Worm (Caenorhabditis elegans) whole organism, L3 larva: ENCODE results near the gene hrg-7.
A peak's percentile ranks its signal among the peaks of the same experiment; 100 is the strongest.

ENCODE experiments used
- ceh-16 ChIP-seq: sonication (generic microtip); optimal IDR thresholded peaks from 2 replicates; lab custom pipeline; 2017; ENCODE audit warnings: missing biosample characterization, missing genetic modification characterization
- ceh-28 ChIP-seq: fragments of 150-350 bp; optimal IDR thresholded peaks from 2 replicates; lab custom pipeline; 2014; ENCODE audit warnings: missing biosample characterization, missing genetic modification reagents, missing genetic modification characterization
- ceh-9 ChIP-seq: sonication (generic microtip); optimal IDR thresholded peaks from 2 replicates; lab custom pipeline; 2018; ENCODE audit warnings: missing biosample characterization, missing genetic modification characterization
- egl-5 ChIP-seq: fragments of 150-350 bp; optimal IDR thresholded peaks from 2 replicates; lab custom pipeline; 2017; ENCODE audit warnings: missing biosample characterization, missing genetic modification reagents, missing genetic modification characterization, inconsistent platforms
- elt-1 ChIP-seq: fragments of 150-350 bp; optimal IDR thresholded peaks from 2 replicates; lab custom pipeline; 2014; ENCODE audit warnings: missing biosample characterization, missing genetic modification characterization
- elt-2 ChIP-seq: sonication (generic microtip); optimal IDR thresholded peaks from 2 replicates; lab custom pipeline; 2016; ENCODE audit warnings: missing genetic modification reagents, mild to moderate bottlenecking, missing genetic modification characterization, missing compliant biosample characterization
- eor-1 ChIP-seq, 2 experiments: fragments of 150-350 bp; optimal IDR thresholded peaks; 2 replicates each; lab custom pipeline; 2014 to 2018; ENCODE audit warnings: missing biosample characterization in 2 of 2, missing genetic modification characterization in 2 of 2
- fkh-10 ChIP-seq: sonication (generic microtip); optimal IDR thresholded peaks from 2 replicates; lab custom pipeline; 2017; ENCODE audit warnings: missing biosample characterization, missing genetic modification reagents, missing genetic modification characterization
- jun-1 ChIP-seq: fragments of 150-350 bp; optimal IDR thresholded peaks from 2 replicates; lab custom pipeline; 2014; ENCODE audit warnings: missing biosample characterization, missing genetic modification reagents, missing genetic modification characterization
- lin-15B ChIP-seq: fragments of 150-350 bp; optimal IDR thresholded peaks from 2 replicates; lab custom pipeline; 2014; ENCODE audit warnings: missing biosample characterization, missing genetic modification characterization
- mdl-1 ChIP-seq: fragments of 150-350 bp; optimal IDR thresholded peaks from 2 replicates; lab custom pipeline; 2014; ENCODE audit warnings: missing biosample characterization, missing genetic modification characterization
- mml-1 ChIP-seq: fragments of 150-350 bp; sonication (generic microtip); optimal IDR thresholded peaks from 3 replicates; lab custom pipeline; 2014; ENCODE audit warnings: missing biosample characterization, missing genetic modification characterization
- nfya-1 ChIP-seq: sonication (generic microtip); optimal IDR thresholded peaks from 2 replicates; lab custom pipeline; 2017; ENCODE audit warnings: missing genetic modification characterization, mild to moderate bottlenecking, missing compliant biosample characterization, antibody characterized with exemption, moderate library complexity; ENCODE audit not compliant: insufficient read depth
- nhr-12 ChIP-seq: fragments of 150-350 bp; optimal IDR thresholded peaks from 2 replicates; lab custom pipeline; 2014; ENCODE audit warnings: missing biosample characterization, missing genetic modification characterization
- nhr-23 ChIP-seq: fragments of 150-350 bp; optimal IDR thresholded peaks from 2 replicates; lab custom pipeline; 2014; ENCODE audit warnings: missing biosample characterization, missing genetic modification reagents, missing genetic modification characterization
- nhr-237 ChIP-seq: fragments of 150-350 bp; optimal IDR thresholded peaks from 2 replicates; lab custom pipeline; 2014; ENCODE audit warnings: missing biosample characterization, missing genetic modification characterization
- nhr-25 ChIP-seq: sonication (generic microtip); optimal IDR thresholded peaks from 2 replicates; lab custom pipeline; 2017; ENCODE audit warnings: missing biosample characterization, missing genetic modification characterization
- nhr-28 ChIP-seq: fragments of 150-350 bp; optimal IDR thresholded peaks from 2 replicates; lab custom pipeline; 2014; ENCODE audit warnings: missing biosample characterization, missing genetic modification characterization
- nhr-67 ChIP-seq: fragments of 150-350 bp; optimal IDR thresholded peaks from 2 replicates; lab custom pipeline; 2014; ENCODE audit warnings: missing biosample characterization, missing genetic modification characterization
- nhr-76 ChIP-seq: fragments of 150-350 bp; sonication (generic microtip); optimal IDR thresholded peaks from 5 replicates; lab custom pipeline; 2014; ENCODE audit warnings: missing biosample characterization, missing genetic modification characterization
- pha-4 ChIP-seq: fragments of 150-350 bp; optimal IDR thresholded peaks from 2 replicates; lab custom pipeline; 2014; ENCODE audit warnings: missing biosample characterization, missing genetic modification reagents, missing genetic modification characterization
- pqm-1 ChIP-seq: fragments of 150-350 bp; optimal IDR thresholded peaks from 2 replicates; lab custom pipeline; 2017; ENCODE audit warnings: missing biosample characterization, missing genetic modification characterization, inconsistent platforms
- sea-2 ChIP-seq: fragments of 150-350 bp; sonication (generic microtip); optimal IDR thresholded peaks from 4 replicates; lab custom pipeline; 2014; ENCODE audit warnings: missing biosample characterization, missing genetic modification reagents, missing genetic modification characterization
- skn-1 ChIP-seq: fragments of 150-350 bp; optimal IDR thresholded peaks from 2 replicates; lab custom pipeline; 2014; ENCODE audit warnings: missing biosample characterization, missing genetic modification characterization
- snpc-4 ChIP-seq: fragments of 150-350 bp; optimal IDR thresholded peaks from 2 replicates; lab custom pipeline; 2014; ENCODE audit warnings: missing biosample characterization, missing genetic modification characterization
- tbx-2 ChIP-seq: sonication (generic microtip); optimal IDR thresholded peaks from 2 replicates; lab custom pipeline; 2016; ENCODE audit warnings: mild to moderate bottlenecking, missing genetic modification characterization, missing compliant biosample characterization
- unc-39 ChIP-seq: sonication (generic microtip); optimal IDR thresholded peaks from 4 replicates; lab custom pipeline; 2017; ENCODE audit warnings: missing biosample characterization, missing genetic modification characterization
- zag-1 ChIP-seq: fragments of 150-350 bp; optimal IDR thresholded peaks from 2 replicates; lab custom pipeline; 2014; ENCODE audit warnings: missing biosample characterization, missing genetic modification characterization
- ztf-11 ChIP-seq: fragments of 150-350 bp; optimal IDR thresholded peaks from 2 replicates; lab custom pipeline; 2014; ENCODE audit warnings: missing biosample characterization, missing genetic modification characterization
- ztf-4 ChIP-seq: fragments of 150-350 bp; optimal IDR thresholded peaks from 2 replicates; lab custom pipeline; 2014; ENCODE audit warnings: missing biosample characterization, missing genetic modification characterization

The hrg-7 gene

DNA sequence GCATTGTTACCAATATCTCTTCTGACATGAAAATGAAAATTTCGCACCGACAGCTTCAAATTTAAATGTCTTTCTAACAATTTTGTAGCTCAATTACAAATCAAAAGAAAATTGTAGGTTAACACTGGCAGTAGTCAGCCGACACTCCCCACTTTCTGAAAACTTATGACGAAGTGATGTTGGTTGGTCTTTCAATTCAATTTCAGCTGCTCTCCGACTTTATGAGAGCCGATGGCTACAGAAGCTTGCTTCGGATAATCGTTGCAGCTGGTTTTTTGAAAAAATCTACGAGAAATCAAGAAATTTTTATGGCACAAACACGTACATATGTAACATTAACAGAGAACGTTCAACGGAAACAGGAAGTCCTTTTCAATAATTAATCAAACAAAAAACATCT, 43.0 kb downstream of the hrg-7 start, which contains the start of gene sre-20:
Gene sre-20 (minus strand): TSS at position 101 of the 400 bp plus-strand sequence.
- TF ChIP-seq elt-1 (no peak), jun-1 (tag; lab: Kevin White, UChicago) (no peak), ceh-9 (tag; lab: Kevin White, UChicago) (no peak), nhr-67 (tag; lab: Kevin White, UChicago) (no peak), elt-2 (tag; lab: Kevin White, UChicago) (no peak), snpc-4 (tag; lab: Kevin White, UChicago) (no peak)

DNA sequence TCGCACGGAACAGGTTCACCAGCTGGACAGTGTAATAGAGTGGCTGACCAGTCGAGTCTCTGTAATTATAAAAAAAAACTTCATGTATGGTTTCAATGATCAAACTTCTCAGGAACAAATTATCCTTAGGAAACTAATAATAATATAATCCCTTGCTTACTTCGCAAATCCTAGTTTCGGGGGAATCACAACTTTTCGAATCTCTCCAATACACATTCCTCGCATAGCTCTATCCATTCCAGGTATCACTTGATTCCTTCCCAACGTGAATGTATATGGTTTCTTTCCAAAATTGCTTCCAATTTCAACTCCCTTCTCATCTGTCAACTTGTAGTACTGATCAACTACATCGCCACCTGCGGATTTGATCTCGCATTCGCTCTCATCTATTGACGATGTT, 44.5 kb downstream of the hrg-7 start:
- no peak for TF ChIP-seq sea-2 (GFP tag; lab: Kevin White, UChicago)
- no peak for TF ChIP-seq ztf-4 (tag; lab: Kevin White, UChicago)
- TF ChIP-seq nhr-67 (tag; lab: Kevin White, UChicago) = no peak
- no peak for TF ChIP-seq pqm-1 (tag; lab: Kevin White, UChicago)
- TF ChIP-seq jun-1 (tag; lab: Kevin White, UChicago) = no peak
- no peak for TF ChIP-seq ztf-11
- TF ChIP-seq eor-1 (tag; optimal IDR thresholded peaks at IDR 0.05; lab: Kevin White, UChicago) = no peak
- TF ChIP-seq lin-15B (tag; lab: Kevin White, UChicago) = no peak
- TF ChIP-seq mdl-1 (tag; lab: Kevin White, UChicago) = no peak
- no peak for TF ChIP-seq ceh-28 (tag; lab: Kevin White, UChicago)
- TF ChIP-seq ceh-9 (tag; lab: Kevin White, UChicago) = no peak
- TF ChIP-seq nfya-1 (tag; lab: Kevin White, UChicago) = no peak
- TF ChIP-seq pha-4 (tag; lab: Kevin White, UChicago) = no peak
- TF ChIP-seq ceh-16 (tag; lab: Kevin White, UChicago) = no peak
- TF ChIP-seq nhr-25 (tag; lab: Kevin White, UChicago) = no peak
- no peak for TF ChIP-seq egl-5 (tag; lab: Kevin White, UChicago)
- no peak for TF ChIP-seq nhr-76 (tag; lab: Kevin White, UChicago)
- no peak for TF ChIP-seq tbx-2
- no peak for TF ChIP-seq fkh-10
- no peak for TF ChIP-seq nhr-28 (tag; lab: Kevin White, UChicago)
- TF ChIP-seq, all 47 proteins: peak for 0

DNA sequence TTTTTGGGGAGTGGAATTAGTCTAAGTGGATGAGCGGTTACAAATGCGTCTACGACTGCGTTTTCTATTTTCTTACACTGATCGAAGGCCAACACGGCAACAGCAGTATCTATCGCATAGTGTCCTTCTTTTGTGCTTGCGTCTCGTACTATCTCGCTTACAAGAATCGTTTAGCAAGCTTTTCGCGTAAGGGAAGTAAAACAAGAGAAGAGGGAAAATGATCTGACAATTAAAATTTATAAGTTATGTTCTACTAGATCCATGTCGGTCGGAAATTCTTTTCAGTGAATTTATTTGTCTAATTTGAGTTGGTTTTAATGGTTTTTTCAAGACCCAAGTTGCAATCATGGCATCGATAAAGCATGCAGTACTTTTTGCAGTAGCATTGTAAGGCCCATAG, 45.2 kb downstream of the hrg-7 start, which contains the start of gene fkb-4:
Gene fkb-4 (minus strand): TSS at position 101 of the 400 bp plus-strand sequence.
- TF ChIP-seq zag-1 (tag; lab: Kevin White, UChicago) (no peak), nhr-25 (tag; lab: Kevin White, UChicago) (peak; percentile 44)

DNA sequence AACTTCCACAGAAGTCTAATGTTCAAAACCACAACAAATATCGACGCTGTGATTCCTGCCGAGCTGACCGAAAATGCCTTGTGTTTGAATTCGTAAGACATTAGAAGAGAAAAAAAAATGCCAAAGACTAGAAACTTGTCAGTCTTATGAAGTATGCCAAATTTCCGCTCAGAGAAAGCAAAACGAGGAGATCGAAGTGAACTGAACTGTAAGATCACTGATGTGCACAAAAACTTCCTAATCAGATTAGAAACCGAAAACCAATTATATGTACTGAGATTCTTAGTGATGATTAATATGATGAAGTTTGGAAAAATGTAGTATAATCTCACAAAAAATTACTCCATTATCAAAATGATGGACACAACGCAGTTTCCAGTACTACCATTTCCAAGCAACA, 46.6 kb downstream of the hrg-7 start, which contains the start of gene srbc-44:
Gene srbc-44 (minus strand): TSS at position 101 of the 400 bp plus-strand sequence.
- no peak for TF ChIP-seq unc-39
- no peak for TF ChIP-seq nhr-67 (tag; lab: Kevin White, UChicago)
- TF ChIP-seq, all 47 proteins: peak for 0

DNA sequence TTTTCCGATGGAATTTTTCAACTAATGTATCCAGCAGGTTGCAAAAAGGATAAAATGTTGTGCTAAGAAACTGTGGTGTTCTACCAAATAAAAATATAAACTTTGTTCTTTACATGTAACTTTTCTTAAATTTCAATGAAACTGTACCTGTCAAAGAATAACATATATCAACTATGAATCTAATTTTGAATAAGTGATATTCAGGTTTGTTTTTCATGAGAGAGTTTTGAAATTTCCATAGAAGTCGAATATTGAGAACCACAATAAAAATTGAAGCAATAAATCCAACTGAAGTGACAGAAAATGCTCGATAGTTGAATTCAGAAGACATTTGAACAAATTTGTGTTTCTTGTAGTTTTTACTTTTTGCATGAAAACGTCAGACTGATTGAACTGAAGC, 48.3 kb downstream of the hrg-7 start, which contains the start of gene srbc-43:
Gene srbc-43 (minus strand): TSS at position 331 of the 400 bp plus-strand sequence.
- TF ChIP-seq ceh-16 (tag; lab: Kevin White, UChicago) = no peak
- TF ChIP-seq nhr-12 (tag; lab: Kevin White, UChicago) = no peak
- no peak for TF ChIP-seq nhr-237 (tag; lab: Kevin White, UChicago)

DNA sequence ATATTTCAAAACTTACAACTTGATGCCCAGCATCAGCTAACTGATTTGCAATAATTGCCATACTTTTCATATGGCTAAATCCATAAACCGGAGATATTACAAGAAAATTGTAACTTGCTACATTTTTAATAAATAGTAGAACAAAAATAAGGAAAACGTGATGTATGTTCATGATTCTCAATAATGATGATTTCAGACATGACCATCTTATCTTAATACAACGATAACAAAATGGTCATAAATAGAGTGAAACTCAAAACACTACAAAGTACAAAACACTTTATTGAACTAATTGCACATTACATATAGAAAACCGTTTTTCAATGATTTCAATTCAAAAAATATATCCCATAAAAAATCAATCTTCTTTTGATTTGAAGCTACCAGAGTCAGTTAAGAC, 50.9 kb downstream of the hrg-7 start, which contains the start of gene ugt-5:
Gene ugt-5 (minus strand): TSS at position 214 of the 400 bp plus-strand sequence.
- TF ChIP-seq snpc-4 (tag; lab: Kevin White, UChicago) (no peak), nhr-237 (tag; lab: Kevin White, UChicago) (no peak), jun-1 (tag; lab: Kevin White, UChicago) (no peak), pqm-1 (tag; lab: Kevin White, UChicago) (peak; percentile 86), nhr-23 (no peak), ztf-11 (no peak), skn-1 (tag; lab: Kevin White, UChicago) (peak; percentile 68), mml-1 (tag; lab: Kevin White, UChicago) (no peak), elt-2 (tag; lab: Kevin White, UChicago) (peak; percentile 52)
